Fruit fly (Drosophila melanogaster): ENCODE results near the gene RSG7.
A peak's percentile ranks its signal among the peaks of the same experiment; 100 is the strongest.

Gene RSG7

DNA sequence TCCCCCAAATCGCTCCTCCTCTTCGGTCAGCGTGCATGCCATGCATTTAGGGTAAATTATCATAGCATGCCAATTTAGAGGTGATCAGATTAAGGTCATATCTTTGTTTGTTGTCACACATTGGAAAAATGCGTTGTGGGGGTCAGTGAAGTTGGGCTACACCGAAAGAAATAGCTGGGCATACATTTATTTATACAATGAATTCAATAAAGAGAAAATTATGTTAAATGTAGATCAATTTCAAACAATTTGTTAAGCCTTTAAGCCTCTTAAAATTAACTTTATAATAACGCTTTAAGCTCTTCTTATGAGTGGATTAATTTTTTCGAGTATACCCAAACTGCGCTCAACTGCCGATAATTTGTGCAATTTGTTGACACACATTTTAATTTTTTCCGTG is 29.9 kb downstream of the RSG7 start:
- TF ChIP-seq noc (tag; optimal IDR thresholded peaks at IDR 0.05): no peak

DNA sequence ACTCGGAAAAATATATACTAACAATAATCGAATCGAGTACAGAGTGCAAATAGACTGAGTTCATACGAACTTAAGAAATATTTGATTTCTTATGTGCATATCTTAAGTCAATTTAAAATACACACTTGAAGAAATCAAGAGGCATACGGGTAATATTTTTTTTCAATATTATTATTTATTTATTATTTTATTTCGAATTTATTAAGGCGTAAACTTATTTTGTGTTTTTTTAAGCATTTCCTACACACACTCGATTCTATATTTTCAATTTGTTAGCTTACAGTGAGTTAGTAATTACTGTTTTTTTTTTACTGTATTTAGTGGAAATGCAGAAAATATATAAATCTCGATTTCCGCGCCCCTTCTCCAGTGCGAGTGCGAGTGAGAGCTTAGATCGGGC is 31.0 kb downstream of the RSG7 start:
- TF ChIP-seq noc (tag; optimal IDR thresholded peaks at IDR 0.05): no peak

DNA sequence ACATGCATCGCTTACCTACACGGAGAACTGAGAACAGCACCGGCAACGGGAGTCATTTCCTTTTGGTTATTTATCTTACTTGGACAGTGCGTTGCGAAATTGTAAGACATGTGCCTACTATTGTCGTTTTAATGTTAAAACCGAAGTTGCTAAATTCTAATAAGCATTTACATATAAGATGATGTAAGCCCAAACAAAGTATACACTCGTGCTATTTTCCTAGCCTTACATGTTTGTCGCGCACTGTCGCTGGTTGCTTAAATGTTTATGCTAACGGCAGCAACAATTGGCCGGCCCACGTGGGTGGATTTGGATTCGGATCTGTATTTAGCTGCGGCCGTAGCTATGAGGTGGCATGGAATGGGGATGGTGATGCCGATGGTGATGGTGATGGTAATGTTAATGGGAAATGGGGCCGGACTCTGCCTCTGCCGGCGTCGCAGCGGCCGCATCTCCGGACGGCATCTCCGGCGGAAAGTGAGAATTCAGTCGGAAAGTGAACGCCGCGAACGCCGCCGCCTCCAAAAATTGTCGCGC is 33.0 kb downstream of the RSG7 start, which contains the start of gene CG4829:
TSS of gene CG4829 (plus strand) at position 487 of the 537 bp plus-strand sequence.
- TF ChIP-seq noc (tag; optimal IDR thresholded peaks at IDR 0.05): peak; percentile 67

DNA sequence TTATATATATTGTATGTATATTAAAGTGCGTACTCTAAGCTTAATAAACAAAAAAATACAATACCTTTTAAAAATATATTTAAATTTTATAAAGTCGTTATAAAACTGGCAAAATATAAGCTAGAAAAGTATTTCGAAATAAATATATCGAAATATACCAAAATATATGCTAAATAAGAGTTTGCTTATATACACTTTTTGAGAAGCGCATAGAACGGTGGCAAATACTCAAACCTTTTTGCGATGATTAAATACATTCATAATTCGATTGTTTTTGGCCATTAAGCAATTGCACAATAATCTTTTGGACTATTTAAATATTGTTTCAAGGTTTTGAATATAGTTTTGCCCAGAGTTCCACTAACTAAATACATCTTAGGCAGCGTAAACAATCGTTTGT is 35.1 kb downstream of the RSG7 start:
- no peak for TF ChIP-seq noc (tag; optimal IDR thresholded peaks at IDR 0.05)

DNA sequence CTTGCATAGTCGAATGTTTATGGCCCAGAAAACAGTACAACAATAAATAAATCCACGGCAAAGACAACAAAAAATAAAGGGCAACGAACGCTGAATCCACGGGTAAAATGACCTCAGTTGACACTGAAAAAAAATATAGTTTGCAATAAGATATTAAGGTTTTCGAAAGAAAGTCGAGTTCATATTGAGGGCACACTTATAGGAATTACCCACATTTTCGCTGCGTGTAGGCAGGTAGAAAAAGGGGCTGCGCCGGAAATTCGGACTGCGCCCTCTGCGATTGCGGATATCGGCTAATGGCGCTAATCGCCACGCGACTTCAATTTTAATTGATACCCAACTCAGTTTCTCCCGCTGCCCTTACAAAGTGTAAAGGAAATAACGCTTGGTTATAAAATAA is 35.6 kb downstream of the RSG7 start:
- TF ChIP-seq noc (tag; optimal IDR thresholded peaks at IDR 0.05): no peak

DNA sequence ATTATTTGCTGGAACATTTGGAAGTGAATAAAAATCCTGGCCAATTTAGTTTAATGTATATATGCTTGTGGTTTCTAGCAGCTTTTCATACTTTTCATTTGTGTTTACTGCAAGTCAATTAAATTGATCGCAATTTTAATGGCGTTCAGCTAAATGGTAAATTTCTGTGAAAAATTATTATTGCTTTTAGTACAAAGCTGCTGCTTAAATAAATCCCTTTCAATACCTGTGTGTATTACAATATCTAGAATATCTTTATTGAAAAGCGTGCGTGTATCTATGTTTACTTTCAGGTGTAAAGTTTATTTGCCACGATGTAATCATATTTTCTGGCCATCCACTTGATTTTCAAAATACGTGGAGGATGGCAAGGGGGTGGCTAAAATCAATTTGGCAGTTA is 38.5 kb downstream of the RSG7 start, which contains the start of gene ppk28:
TSS of gene ppk28 (plus strand) at position 301 of the 400 bp plus-strand sequence.
- TF ChIP-seq noc (tag; optimal IDR thresholded peaks at IDR 0.05): no peak

DNA sequence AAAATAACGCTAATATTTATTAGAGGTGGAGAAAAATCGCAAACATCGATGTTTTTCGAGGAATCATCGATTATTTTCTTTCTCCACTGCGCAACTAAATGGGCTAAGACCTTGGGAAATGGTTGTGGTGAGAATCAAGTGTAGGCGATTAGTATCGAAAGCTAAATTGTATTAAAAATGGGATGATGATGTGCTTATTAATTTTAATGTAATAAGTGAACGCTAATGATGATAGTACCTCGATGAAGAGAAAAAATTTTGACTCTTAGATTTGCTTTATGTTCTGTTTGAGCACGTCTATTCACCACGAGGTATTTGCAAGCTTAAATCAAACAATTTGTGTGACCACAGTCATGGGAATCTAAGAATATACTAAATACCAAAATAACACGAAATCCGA is 40.9 kb downstream of the RSG7 start, which contains the start of the genes Rai1 and CG13005:
TSS of gene Rai1 (minus strand) at position 46 of the 400 bp plus-strand sequence.
TSS of gene CG13005 (plus strand) at position 352 of the 400 bp plus-strand sequence.
- no peak for TF ChIP-seq noc (tag; optimal IDR thresholded peaks at IDR 0.05)

DNA sequence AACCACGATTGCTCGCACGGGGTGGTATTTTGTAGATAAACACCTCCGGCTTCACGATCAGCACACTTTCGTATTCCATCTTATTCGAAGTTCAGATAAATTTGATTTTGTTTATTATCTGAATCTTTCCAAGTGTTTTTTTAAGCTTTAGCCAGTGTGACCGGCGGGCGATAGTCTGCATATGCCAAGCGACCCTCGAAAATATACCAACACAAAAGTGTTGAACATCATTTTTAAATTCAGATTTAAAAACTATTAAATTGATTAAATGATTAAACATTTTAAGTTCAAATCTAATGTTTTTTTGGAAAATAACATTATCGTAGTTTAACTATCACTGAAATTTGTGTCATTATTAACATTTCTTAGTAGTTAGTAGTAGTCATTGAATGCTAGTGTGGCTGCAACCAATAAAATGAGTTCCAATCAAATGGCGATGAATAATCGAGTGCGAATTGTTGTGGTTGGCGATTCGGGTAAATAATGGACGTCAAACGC is 43.7 kb downstream of the RSG7 start, which contains the start of the genes CG9132 and CG4789:
TSS of gene CG9132 (minus strand) at position 181 of the 498 bp plus-strand sequence.
TSS of gene CG4789 (plus strand) at position 401 of the 498 bp plus-strand sequence.
- TF ChIP-seq noc (tag; optimal IDR thresholded peaks at IDR 0.05): no peak

DNA sequence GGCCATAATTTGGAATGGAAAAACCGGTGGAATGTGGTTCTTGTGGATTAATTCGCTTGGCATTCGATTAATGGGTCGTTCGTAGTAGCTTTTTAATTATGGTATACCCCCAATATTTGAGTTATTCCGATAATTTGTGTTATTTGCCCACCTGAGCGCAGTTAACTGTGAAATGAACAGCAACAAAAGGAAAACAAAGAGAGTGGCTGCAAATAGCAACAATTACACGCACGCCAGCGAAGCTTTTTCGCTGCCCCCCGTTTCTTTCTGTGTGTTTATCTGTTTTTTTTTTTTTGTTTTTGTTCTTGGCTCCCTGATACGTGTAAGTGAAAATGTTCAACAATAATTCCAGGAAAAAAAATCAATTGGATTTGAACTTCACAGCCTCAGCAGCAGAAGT is 44.3 kb downstream of the RSG7 start:
- TF ChIP-seq noc (tag; optimal IDR thresholded peaks at IDR 0.05): no peak

DNA sequence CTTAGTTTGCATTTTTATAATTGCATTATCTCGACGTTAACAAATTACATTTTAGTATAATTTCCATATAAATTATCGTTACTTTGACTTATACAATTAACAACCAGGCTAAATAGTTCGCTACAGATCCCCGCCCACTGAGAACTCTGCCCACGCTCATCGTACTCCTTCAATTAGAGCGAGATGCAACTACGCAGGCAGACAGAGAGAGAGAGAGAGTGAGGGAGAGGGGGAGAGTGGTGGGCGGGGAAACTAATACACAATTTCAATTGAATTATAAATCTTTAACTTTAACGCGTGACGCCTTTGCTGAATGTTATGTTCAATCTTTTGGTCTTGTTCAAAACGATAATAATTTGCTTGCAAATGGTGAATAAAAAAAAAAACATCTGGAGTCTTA is 46.1 kb downstream of the RSG7 start:
- TF ChIP-seq noc (tag; optimal IDR thresholded peaks at IDR 0.05): no peak

DNA sequence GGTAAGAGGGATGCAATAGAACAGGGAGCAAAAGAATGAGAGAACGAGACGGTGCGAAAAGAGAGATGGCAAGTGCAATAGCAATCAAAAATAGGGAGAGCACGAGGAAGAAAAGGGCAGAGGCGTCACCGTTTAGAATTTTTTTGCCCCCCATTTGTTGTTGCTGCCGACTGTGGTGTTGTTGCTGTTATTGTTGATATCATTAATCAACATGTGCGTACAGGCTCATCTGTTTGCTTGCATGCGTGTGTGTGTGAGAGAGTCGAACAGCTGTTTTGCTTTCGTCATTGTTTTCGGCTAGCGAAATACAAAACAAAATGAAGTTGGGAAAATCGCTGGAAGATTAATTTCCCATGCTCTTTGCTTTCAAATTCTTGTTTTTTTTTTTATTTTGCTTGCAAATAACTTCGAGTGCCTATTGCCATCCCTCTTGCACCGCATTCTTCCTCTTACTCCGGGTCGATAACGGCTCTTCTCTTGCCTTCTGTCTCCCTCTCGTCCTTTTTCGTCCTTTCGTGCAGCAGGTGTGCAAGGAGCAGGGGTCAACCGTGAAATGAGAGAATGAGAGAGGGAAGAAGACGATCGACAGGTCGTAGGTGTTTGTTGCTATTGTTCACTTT is 51.0 kb downstream of the RSG7 start:
- TF ChIP-seq noc (tag; optimal IDR thresholded peaks at IDR 0.05): no peak

DNA sequence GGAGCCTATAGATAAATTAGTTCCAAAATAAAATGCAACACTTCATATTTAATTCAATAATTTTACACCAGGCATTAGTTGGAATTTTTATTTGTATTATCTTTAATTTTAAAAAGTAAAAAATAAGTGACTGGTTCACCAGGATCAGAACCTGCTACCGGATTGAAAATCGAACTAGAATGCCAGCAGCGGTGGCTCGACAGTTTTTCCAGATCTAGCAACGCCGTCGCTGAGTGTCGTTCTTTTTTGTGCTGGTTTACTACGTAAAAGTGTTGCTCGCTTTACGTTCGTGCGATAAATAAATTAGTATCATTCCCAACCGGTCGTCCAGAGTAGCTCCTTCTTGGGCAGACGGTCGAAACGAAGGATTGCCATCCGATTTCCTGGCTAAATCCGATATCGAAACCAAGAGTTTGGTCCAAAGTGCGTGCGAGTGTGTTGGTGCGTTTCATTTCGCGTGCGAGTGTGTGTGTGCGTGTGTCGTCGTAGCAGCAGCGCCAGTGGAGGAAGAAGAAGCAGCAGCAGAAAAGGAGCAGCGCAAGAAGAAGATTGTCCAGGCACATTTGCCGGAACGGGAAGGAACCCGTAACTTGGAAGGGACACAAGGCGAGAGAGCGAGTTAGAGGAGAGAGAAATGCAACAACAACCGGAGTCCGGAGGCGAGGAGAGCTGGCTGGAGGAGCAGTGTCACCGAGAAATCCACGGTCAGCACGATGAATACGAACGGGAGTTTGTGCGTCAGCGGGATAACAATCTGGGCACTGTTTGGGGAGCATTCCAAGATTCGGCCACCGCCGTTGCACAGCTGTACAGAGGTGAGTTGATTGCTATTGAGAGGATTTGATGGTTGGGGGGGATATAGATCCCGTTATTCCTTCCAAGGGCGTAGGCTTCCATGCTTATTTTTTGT is 52.1 kb downstream of the RSG7 start, which contains the start of gene CG4768:
TSS of gene CG4768 (plus strand) at position 200 of the 910 bp plus-strand sequence.
- TF ChIP-seq noc (tag; optimal IDR thresholded peaks at IDR 0.05): no peak

DNA sequence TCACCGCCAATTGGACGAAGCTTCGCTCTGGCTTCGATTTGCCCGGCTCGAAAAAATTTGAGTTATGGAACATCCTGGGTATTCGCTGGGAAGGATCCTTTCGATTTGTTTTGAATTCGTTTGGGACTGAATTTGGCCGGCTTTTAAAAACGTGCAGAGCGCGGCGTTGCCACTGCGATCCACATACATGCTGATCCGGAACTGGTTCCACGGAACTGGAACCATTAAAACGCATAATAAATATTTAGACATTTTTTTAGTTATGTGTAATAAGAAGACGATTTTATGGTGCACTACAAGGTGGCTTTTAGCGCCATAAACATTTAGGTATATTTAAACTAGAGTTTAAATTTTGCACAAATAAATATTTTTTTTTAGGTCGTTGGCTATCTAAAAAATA is 53.2 kb downstream of the RSG7 start, which contains the start of gene Rrp45:
TSS of gene Rrp45 (minus strand) at position 209 of the 400 bp plus-strand sequence.
- TF ChIP-seq noc (tag; optimal IDR thresholded peaks at IDR 0.05): no peak
